Worm (Caenorhabditis elegans): Measurements from ENCODE around the gene C53A5.16.

DNA sequence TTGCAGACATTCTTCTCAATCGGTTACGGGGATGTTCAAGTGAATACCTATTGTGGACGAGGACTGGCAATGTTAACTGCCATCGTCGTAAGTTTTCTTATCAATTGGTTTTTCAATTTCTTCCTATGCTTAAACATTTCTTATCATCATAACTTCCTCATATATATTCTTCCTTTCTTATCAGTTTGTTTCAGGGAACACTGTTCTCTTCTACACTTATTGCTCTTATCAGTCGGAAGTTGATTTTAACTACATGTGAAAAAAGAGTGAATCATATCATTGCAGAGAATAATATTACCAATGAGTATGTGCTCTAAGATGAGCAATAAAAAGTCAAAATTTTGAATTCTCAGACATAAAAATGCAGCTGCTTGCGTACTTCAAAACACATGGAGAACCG lies 19.7 kb upstream of the C53A5.16 start:
- TF ChIP-seq ceh-91 (GFP tag; IDR thresholded peaks at IDR 0.05) (no peak), snpc-4 (GFP tag; optimal IDR thresholded peaks at IDR 0.05) (no peak), snpc-4 (tag; optimal IDR thresholded peaks at IDR 0.05) (no peak), aptf-3 (GFP tag; IDR thresholded peaks at IDR 0.05) (no peak), attf-6 (GFP tag; IDR thresholded peaks at IDR 0.05) (no peak), tlf-1 (GFP tag; optimal IDR thresholded peaks at IDR 0.05) (no peak), ztf-28 (GFP tag; IDR thresholded peaks at IDR 0.05) (no peak)
